Worm (Caenorhabditis elegans) whole organism, L4 larva: Measurements from ENCODE around the gene C56C10.6.
"Not testable (repeated sequence)": the region's sequence is repeated elsewhere in the genome, so short reads cannot be mapped to it uniquely, and the experiment has no call there.

ENCODE experiments used
- ceh-32 ChIP-seq: sonication (generic microtip); optimal IDR thresholded peaks from 2 replicates; lab custom pipeline; 2016; ENCODE audit warnings: mild to moderate bottlenecking, missing genetic modification characterization, missing compliant biosample characterization; ENCODE audit not compliant: poor library complexity
- zag-1 ChIP-seq: fragments of 150-350 bp; optimal IDR thresholded peaks from 2 replicates; lab custom pipeline; 2014; ENCODE audit warnings: missing biosample characterization, missing genetic modification characterization
- ztf-11 ChIP-seq: fragments of 150-350 bp; optimal IDR thresholded peaks from 2 replicates; lab custom pipeline; 2014; ENCODE audit warnings: missing biosample characterization, missing genetic modification characterization

DNA sequence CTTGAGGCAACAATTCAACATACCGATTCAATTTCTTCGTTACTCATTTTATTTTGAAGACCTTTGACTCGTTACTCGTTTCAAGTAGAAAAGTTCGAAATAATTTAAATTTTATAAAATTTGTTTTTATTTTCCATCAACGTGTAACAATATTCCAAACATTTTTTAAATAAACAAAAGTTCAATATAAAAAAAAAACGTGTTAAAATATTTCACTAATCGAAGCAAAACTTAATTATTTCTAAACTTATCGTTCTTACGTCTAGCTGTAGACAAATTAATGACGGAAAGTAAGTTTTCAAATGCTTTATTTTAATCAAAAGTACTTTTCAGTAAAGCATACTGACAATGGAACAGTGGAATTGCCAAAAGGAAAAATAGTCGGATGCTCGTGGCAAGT lies 46.0 kb upstream of the C56C10.6 start, which contains the start of the genes F54H5.5 and F54H5.2:
- TF ChIP-seq zag-1; ceh-32 (tag; lab: Kevin White, UChicago); ztf-11: not testable (repeated sequence)
